Fruit fly (Drosophila melanogaster) whole organism, adult: ENCODE results near the gene CG9395.

ENCODE experiments used
- CG5204 ChIP-seq: fragments of 200-800 bp; sonication (Bioruptor generic); optimal IDR thresholded peaks from 2 replicates; lab custom pipeline; 2016; ENCODE audit warnings: missing biosample characterization, missing genetic modification characterization
- CG7101 ChIP-seq: fragments of 200-800 bp; sonication (Bioruptor generic); optimal IDR thresholded peaks from 2 replicates; lab custom pipeline; 2018; ENCODE audit warnings: missing biosample characterization, mild to moderate bottlenecking, missing genetic modification characterization, moderate library complexity
- Mnt ChIP-seq: fragments of 200-800 bp; sonication (Bioruptor generic); optimal IDR thresholded peaks from 2 replicates; lab custom pipeline; 2016; ENCODE audit warnings: missing biosample characterization, mild to moderate bottlenecking, missing genetic modification characterization
- bab1 ChIP-seq: fragments of 200-800 bp; sonication (Bioruptor generic); optimal IDR thresholded peaks from 3 replicates; lab custom pipeline; 2019; ENCODE audit warnings: missing biosample characterization, mild to moderate bottlenecking, missing genetic modification characterization, moderate library complexity
- cic ChIP-seq: fragments of 200-800 bp; sonication (Bioruptor generic); optimal IDR thresholded peaks from 2 replicates; lab custom pipeline; 2017; ENCODE audit warnings: missing biosample characterization, mild to moderate bottlenecking, missing genetic modification characterization, moderate library complexity

DNA sequence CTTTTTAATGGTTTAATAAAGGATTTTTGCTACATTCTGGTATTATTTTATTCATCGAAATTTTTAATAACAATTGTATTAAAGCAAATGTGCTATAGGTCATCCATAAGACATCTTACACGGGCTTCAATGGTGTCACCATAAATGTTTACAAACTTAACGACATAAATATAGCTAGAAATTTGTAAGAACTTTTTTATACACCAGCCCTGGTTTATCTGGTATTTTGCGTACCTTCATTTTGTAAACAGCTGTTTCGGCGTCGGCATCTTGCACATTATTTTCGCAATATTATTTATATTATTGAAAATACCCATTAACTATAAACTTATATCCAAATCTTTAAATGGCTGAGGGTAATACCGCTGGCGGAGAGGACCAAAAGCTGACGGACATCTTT, 12.5 kb upstream of the CG9395 start, which contains the start of gene Tap42:
- TF ChIP-seq CG5204 (GFP tag; lab: Kevin White, UChicago) (no peak), CG7101 (tag; lab: Kevin White, UChicago) (peak; percentile 34), cic (GFP tag; lab: Kevin White, UChicago) (peak; percentile 22), Mnt (peak; percentile 30), bab1 (peak; percentile 47)
